Fruit fly (Drosophila melanogaster): ENCODE data around the gene Itgbn.

- TF ChIP-seq usp (GFP tag; optimal IDR thresholded peaks at IDR 0.05) (no peak), pan (optimal IDR thresholded peaks at IDR 0.05) (no peak), tai (GFP tag; optimal IDR thresholded peaks at IDR 0.05) (no peak), Vsx2 (GFP tag; optimal IDR thresholded peaks at IDR 0.05; ENCODE audit: partially characterized antibody) (peak; percentile 7), brk (GFP tag; optimal IDR thresholded peaks at IDR 0.05) (no peak), woc (GFP tag; optimal IDR thresholded peaks at IDR 0.05) (no peak), h (GFP tag; optimal IDR thresholded peaks at IDR 0.05) (no peak), psq (GFP tag; optimal IDR thresholded peaks at IDR 0.05) (no peak), OdsH (GFP tag; optimal IDR thresholded peaks at IDR 0.05) (no peak), dmrt93B (GFP tag; optimal IDR thresholded peaks at IDR 0.05) (no peak), N (GFP tag; optimal IDR thresholded peaks at IDR 0.05) (no peak), foxo (GFP tag; optimal IDR thresholded peaks at IDR 0.05) (no peak)
These were observed 18.0 kb downstream of the Itgbn start for dm6 chr2L:21070825-21071224.
